Fruit fly (Drosophila melanogaster) Kc167 (cell line): Measurements from ENCODE around the gene CG5946.

Source experiments
- Sin3A ChIP-seq: fragments of >200 bp; optimal IDR thresholded peaks from 2 replicates; lab custom pipeline; 2018; ENCODE audit warnings: missing external identifiers
- insv ChIP-seq: fragments of >200 bp; optimal IDR thresholded peaks from 3 replicates; lab custom pipeline; 2018; ENCODE audit warnings: missing external identifiers

DNA sequence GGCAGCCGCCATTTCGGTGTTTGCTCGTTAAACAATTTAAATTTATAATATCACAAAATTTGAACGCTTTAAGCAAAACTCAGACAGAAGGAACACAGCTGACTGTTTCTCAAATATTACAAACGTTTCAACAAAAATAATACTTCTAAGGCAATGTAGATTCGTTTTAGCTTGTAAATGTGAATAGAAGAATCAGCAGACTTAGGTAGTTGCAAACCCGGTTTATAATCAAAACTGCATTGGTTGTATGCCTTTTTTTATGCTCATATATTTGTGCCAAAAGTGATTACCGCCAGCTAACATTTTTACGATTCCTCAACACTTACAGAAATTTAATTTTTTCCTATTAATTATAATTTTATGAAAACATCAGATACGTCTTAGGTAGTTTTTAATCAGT lies 47.7 kb downstream of the CG5946 start, which contains the start of gene Tim13:
- TF ChIP-seq Sin3A (lab: Kevin White, UChicago): no peak
- TF ChIP-seq insv (lab: Kevin White, UChicago): no peak
